Worm (Caenorhabditis elegans): Measurements from ENCODE around the gene BE10.1.

The BE10.1 gene

ce11 chrIII:12800529-12800928, 11.2 kb upstream of the BE10.1 start:
- TF ChIP-seq nhr-111 (GFP tag; optimal IDR thresholded peaks at IDR 0.05) (no peak), hlh-11 (tag; optimal IDR thresholded peaks at IDR 0.05) (peak; percentile 68), mdl-1 (tag; optimal IDR thresholded peaks at IDR 0.05) (peak in 1 of 2 experiments; percentile 23), nhr-28 (tag; optimal IDR thresholded peaks at IDR 0.05) (peak; percentile 43), fos-1 (tag; optimal IDR thresholded peaks at IDR 0.05) (no peak), mxl-3 (GFP tag; optimal IDR thresholded peaks at IDR 0.05) (peak; percentile 66), hlh-30 (tag; optimal IDR thresholded peaks at IDR 0.05; ENCODE audit: insufficient read depth) (peak; percentile 51), lin-29 (GFP tag; IDR thresholded peaks at IDR 0.05) (no peak), zag-1 (tag; optimal IDR thresholded peaks at IDR 0.05) (no peak), lir-3 (tag; optimal IDR thresholded peaks at IDR 0.05) (no peak)

- peak; percentile 9 for TF ChIP-seq nhr-28 (tag; optimal IDR thresholded peaks at IDR 0.05)
- TF ChIP-seq egl-43 (GFP tag; IDR thresholded peaks at IDR 0.05): no peak
Observed at ce11 chrIII:12798469-12798868, 9.1 kb upstream of the BE10.1 start, which contains the start of gene agmo-1. TSS of gene agmo-1 (minus strand) at chrIII:12798569.

ce11 chrIII:12794200-12794599, 4.9 kb upstream of the BE10.1 start:
- TF ChIP-seq mes-2 (tag; optimal IDR thresholded peaks at IDR 0.05; ENCODE audit: poor library complexity, severe bottlenecking) (no peak), ceh-28 (tag; optimal IDR thresholded peaks at IDR 0.05) (peak; percentile 95)

- TF ChIP-seq unc-39 (tag; optimal IDR thresholded peaks at IDR 0.05) (no peak), F44E2.7 (GFP tag; IDR thresholded peaks at IDR 0.05) (no peak), ZK546.5 (tag; optimal IDR thresholded peaks at IDR 0.05) (no peak), pqm-1 (tag; optimal IDR thresholded peaks at IDR 0.05) (no peak), lin-38 (GFP tag; IDR thresholded peaks at IDR 0.05) (no peak), nhr-28 (tag; optimal IDR thresholded peaks at IDR 0.05) (no peak), T20F7.1 (GFP tag; optimal IDR thresholded peaks at IDR 0.05) (no peak), nhr-25 (tag; optimal IDR thresholded peaks at IDR 0.05; ENCODE audit: borderline replicate concordance, insufficient read depth) (no peak), set-16 (GFP tag; IDR thresholded peaks at IDR 0.05) (peak; percentile 67), aha-1 (tag) (peak; percentile 68), rbr-2 (tag; optimal IDR thresholded peaks at IDR 0.05) (no peak), nhr-102 (tag; optimal IDR thresholded peaks at IDR 0.05) (no peak), daf-16 (GFP tag; optimal IDR thresholded peaks at IDR 0.05) (no peak), daf-16 (tag; optimal IDR thresholded peaks at IDR 0.05) (no peak)
Observed at ce11 chrIII:12788239-12788638, 1.1 kb downstream of the BE10.1 start.

- TF ChIP-seq nhr-237 (tag; optimal IDR thresholded peaks at IDR 0.05) (no peak), F49E8.2 (tag; optimal IDR thresholded peaks at IDR 0.05; ENCODE audit: borderline replicate concordance) (no peak), duxl-1 (tag; optimal IDR thresholded peaks at IDR 0.05; ENCODE audit: poor library complexity) (no peak), F44E2.7 (GFP tag; IDR thresholded peaks at IDR 0.05) (no peak), attf-4 (tag; optimal IDR thresholded peaks at IDR 0.05) (no peak), zip-2 (tag; optimal IDR thresholded peaks at IDR 0.05) (no peak), nhr-11 (tag; optimal IDR thresholded peaks at IDR 0.05) (no peak), F10B5.3 (tag; optimal IDR thresholded peaks at IDR 0.05) (no peak), skn-1 (tag; optimal IDR thresholded peaks at IDR 0.05) (no peak), pqm-1 (tag; optimal IDR thresholded peaks at IDR 0.05) (no peak), spr-3 (GFP tag; optimal IDR thresholded peaks at IDR 0.05) (no peak)
Observed at ce11 chrIII:12785427-12785826, 3.9 kb downstream of the BE10.1 start.

Data from whole organism, L4 larva.